Worm (Caenorhabditis elegans) whole organism, late embryonic: Measurements from ENCODE around the gene klp-6.

ENCODE experiments used
- K02D7.2 ChIP-seq: sonication (generic microtip); optimal IDR thresholded peaks from 2 replicates; lab custom pipeline; 2017; ENCODE audit warnings: mild to moderate bottlenecking, missing genetic modification characterization, missing compliant biosample characterization
- T23F11.4 ChIP-seq: fragments of 200-800 bp; sonication (Bioruptor generic); optimal IDR thresholded peaks from 2 replicates; lab custom pipeline; 2018; ENCODE audit warnings: mild to moderate bottlenecking, missing genetic modification characterization, missing compliant biosample characterization
- ahr-1 ChIP-seq: sonication (generic microtip); optimal IDR thresholded peaks from 2 replicates; lab custom pipeline; 2016; ENCODE audit warnings: missing genetic modification characterization, missing compliant biosample characterization
- ama-1 ChIP-seq: fragments of 150-350 bp; optimal IDR thresholded peaks from 2 replicates; lab custom pipeline; 2014
- ceh-14 ChIP-seq: sonication (generic microtip); optimal IDR thresholded peaks from 2 replicates; lab custom pipeline; 2016; ENCODE audit warnings: missing genotype, missing genetic modification characterization, missing compliant biosample characterization
- ceh-19 ChIP-seq: fragments of 200-800 bp; sonication (Bioruptor generic); optimal IDR thresholded peaks from 2 replicates; lab custom pipeline; 2018; ENCODE audit warnings: mild to moderate bottlenecking, missing genetic modification characterization, missing compliant biosample characterization
- ceh-2 ChIP-seq: sonication (generic microtip); optimal IDR thresholded peaks from 2 replicates; lab custom pipeline; 2016; ENCODE audit warnings: missing genotype, missing genetic modification characterization, missing compliant biosample characterization
- ceh-31 ChIP-seq: sonication (generic microtip); optimal IDR thresholded peaks from 2 replicates; lab custom pipeline; 2016; ENCODE audit warnings: missing genetic modification characterization, missing compliant biosample characterization
- ceh-45 ChIP-seq: fragments of 200-800 bp; sonication (Bioruptor generic); IDR thresholded peaks from 2 replicates; pipeline ENCODE4 v1.3.6; 2022; ENCODE audit warnings: missing genetic modification reagents, missing genetic modification characterization, missing compliant biosample characterization
- ceh-6 ChIP-seq: fragments of 200-800 bp; sonication (Bioruptor generic); optimal IDR thresholded peaks from 2 replicates; lab custom pipeline; 2018; ENCODE audit warnings: mild to moderate bottlenecking, missing genetic modification characterization, missing compliant biosample characterization
- che-1 ChIP-seq: sonication (generic microtip); optimal IDR thresholded peaks from 2 replicates; lab custom pipeline; 2016; ENCODE audit warnings: mild to moderate bottlenecking, missing genetic modification characterization, missing compliant biosample characterization
- dmd-4 ChIP-seq: sonication (generic microtip); optimal IDR thresholded peaks from 2 replicates; lab custom pipeline; 2016; ENCODE audit warnings: borderline replicate concordance, missing genetic modification characterization, missing compliant biosample characterization
- dve-1 ChIP-seq: sonication (generic microtip); optimal IDR thresholded peaks from 2 replicates; lab custom pipeline; 2017; ENCODE audit warnings: antibody characterized with exemption, mild to moderate bottlenecking, missing genetic modification characterization, missing compliant biosample characterization
- elt-2 ChIP-seq: sonication (generic microtip); optimal IDR thresholded peaks from 2 replicates; lab custom pipeline; 2016; ENCODE audit warnings: missing genetic modification reagents, missing genetic modification characterization, missing compliant biosample characterization
- elt-4 ChIP-seq: sonication (generic microtip); optimal IDR thresholded peaks from 2 replicates; lab custom pipeline; 2016; ENCODE audit warnings: missing genetic modification characterization, missing compliant biosample characterization
- ets-4 ChIP-seq: sonication (generic microtip); optimal IDR thresholded peaks from 2 replicates; lab custom pipeline; 2016; ENCODE audit warnings: missing genetic modification characterization, missing compliant biosample characterization
- eyg-1 ChIP-seq: sonication (generic microtip); optimal IDR thresholded peaks from 2 replicates; lab custom pipeline; 2016; ENCODE audit warnings: missing genotype, missing genetic modification characterization, missing compliant biosample characterization
- fax-1 ChIP-seq: sonication (generic microtip); optimal IDR thresholded peaks from 2 replicates; lab custom pipeline; 2016; ENCODE audit warnings: missing genotype, missing genetic modification characterization, missing compliant biosample characterization
- fkh-10 ChIP-seq: fragments of 150-350 bp; optimal IDR thresholded peaks from 2 replicates; lab custom pipeline; 2014; ENCODE audit warnings: missing biosample characterization, missing genetic modification reagents, missing genetic modification characterization
- gmeb-2 ChIP-seq: sonication (generic microtip); optimal IDR thresholded peaks from 2 replicates; lab custom pipeline; 2016; ENCODE audit warnings: missing genetic modification characterization, inconsistent platforms, missing compliant biosample characterization
- hlh-13 ChIP-seq: fragments of 200-800 bp; sonication (Bioruptor generic); optimal IDR thresholded peaks from 2 replicates; lab custom pipeline; 2018; ENCODE audit warnings: mild to moderate bottlenecking, missing genetic modification characterization, missing compliant biosample characterization
- hlh-15 ChIP-seq: sonication (generic microtip); optimal IDR thresholded peaks from 2 replicates; lab custom pipeline; 2016; ENCODE audit warnings: missing genetic modification characterization, missing compliant biosample characterization
- hlh-30 ChIP-seq: sonication (generic microtip); optimal IDR thresholded peaks from 2 replicates; lab custom pipeline; 2017; ENCODE audit warnings: antibody characterized with exemption, missing genetic modification characterization, missing compliant biosample characterization; ENCODE audit not compliant: insufficient read depth
- hlh-6 ChIP-seq: sonication (generic microtip); optimal IDR thresholded peaks from 2 replicates; lab custom pipeline; 2016; ENCODE audit warnings: missing genotype, missing genetic modification characterization, missing compliant biosample characterization
- hlh-8 ChIP-seq: sonication (generic microtip); optimal IDR thresholded peaks from 2 replicates; lab custom pipeline; 2016; ENCODE audit warnings: missing genotype, missing genetic modification characterization, missing compliant biosample characterization
- lim-6 ChIP-seq: sonication (generic microtip); optimal IDR thresholded peaks from 2 replicates; lab custom pipeline; 2016; ENCODE audit warnings: missing genetic modification characterization, missing compliant biosample characterization
- lin-11 ChIP-seq: fragments of 200-800 bp; sonication (Bioruptor generic); optimal IDR thresholded peaks from 2 replicates; lab custom pipeline; 2018; ENCODE audit warnings: mild to moderate bottlenecking, missing genetic modification characterization, missing compliant biosample characterization
- mec-3 ChIP-seq: sonication (generic microtip); optimal IDR thresholded peaks from 2 replicates; lab custom pipeline; 2016; ENCODE audit warnings: borderline replicate concordance, missing genetic modification characterization, missing compliant biosample characterization
- nfya-1 ChIP-seq: sonication (generic microtip); optimal IDR thresholded peaks from 2 replicates; lab custom pipeline; 2017; ENCODE audit warnings: missing genetic modification characterization, mild to moderate bottlenecking, missing compliant biosample characterization, antibody characterized with exemption, moderate library complexity
- nhr-11 ChIP-seq: fragments of 150-350 bp; optimal IDR thresholded peaks from 2 replicates; lab custom pipeline; 2014; ENCODE audit warnings: missing biosample characterization, missing genetic modification characterization
- nhr-232 ChIP-seq: sonication (generic microtip); optimal IDR thresholded peaks from 2 replicates; lab custom pipeline; 2016; ENCODE audit warnings: missing genetic modification characterization, missing compliant biosample characterization
- npax-4 ChIP-seq: sonication (generic microtip); optimal IDR thresholded peaks from 2 replicates; lab custom pipeline; 2016; ENCODE audit warnings: missing genetic modification characterization, missing compliant biosample characterization
- pag-3 ChIP-seq: sonication (generic microtip); optimal IDR thresholded peaks from 2 replicates; lab custom pipeline; 2016; ENCODE audit warnings: missing compliant biosample characterization, missing genetic modification characterization, borderline replicate concordance
- pha-2 ChIP-seq: sonication (generic microtip); optimal IDR thresholded peaks from 2 replicates; lab custom pipeline; 2017; ENCODE audit warnings: mild to moderate bottlenecking, missing genetic modification characterization, missing compliant biosample characterization
- ref-2 ChIP-seq: sonication (generic microtip); optimal IDR thresholded peaks from 2 replicates; lab custom pipeline; 2016; ENCODE audit warnings: missing genetic modification characterization, missing compliant biosample characterization
- rnt-1 ChIP-seq: sonication (generic microtip); optimal IDR thresholded peaks from 2 replicates; lab custom pipeline; 2016; ENCODE audit warnings: missing genetic modification characterization, missing compliant biosample characterization
- sox-2 ChIP-seq: fragments of 200-800 bp; sonication (Bioruptor generic); IDR thresholded peaks from 2 replicates; pipeline ENCODE4 v1.3.6; 2022; ENCODE audit warnings: missing genetic modification reagents, missing genetic modification characterization, missing compliant biosample characterization
- sox-4 ChIP-seq: sonication (generic microtip); optimal IDR thresholded peaks from 2 replicates; lab custom pipeline; 2017; ENCODE audit warnings: mild to moderate bottlenecking, missing genetic modification characterization, inconsistent platforms, missing compliant biosample characterization
- syd-9 ChIP-seq: sonication (generic microtip); optimal IDR thresholded peaks from 2 replicates; lab custom pipeline; 2016; ENCODE audit warnings: mild to moderate bottlenecking, missing genetic modification characterization, moderate library complexity, missing compliant biosample characterization
- tbx-7 ChIP-seq: sonication (generic microtip); optimal IDR thresholded peaks from 2 replicates; lab custom pipeline; 2016; ENCODE audit warnings: missing genotype, missing genetic modification characterization, missing compliant biosample characterization
- ttx-3 ChIP-seq: sonication (generic microtip); optimal IDR thresholded peaks from 2 replicates; lab custom pipeline; 2016; ENCODE audit warnings: missing genetic modification reagents, missing genetic modification characterization, missing compliant biosample characterization
- unc-3 ChIP-seq, 2 experiments: fragments of 200-800 bp in 1 of 2; sonication (Bioruptor generic) in 1 of 2; sonication (generic microtip) in 1 of 2; conservative IDR thresholded peaks in 1 of 2; optimal IDR thresholded peaks in 1 of 2; 2 replicates each; pipeline versions ENCODE4 v1.3.6 to Lab custom; 2016 to 2022; ENCODE audit warnings: missing compliant biosample characterization in 2 of 2, missing genetic modification characterization in 2 of 2, missing genetic modification reagents in 1 of 2
- unc-86 ChIP-seq: sonication (generic microtip); optimal IDR thresholded peaks from 2 replicates; lab custom pipeline; 2016; ENCODE audit warnings: missing genetic modification characterization, missing compliant biosample characterization
- zip-5 ChIP-seq: sonication (generic microtip); optimal IDR thresholded peaks from 2 replicates; lab custom pipeline; 2016; ENCODE audit warnings: missing genetic modification characterization, missing compliant biosample characterization
- ztf-16 ChIP-seq: sonication (generic microtip); optimal IDR thresholded peaks from 2 replicates; lab custom pipeline; 2017; ENCODE audit warnings: missing genetic modification characterization, missing compliant biosample characterization

Gene klp-6

DNA sequence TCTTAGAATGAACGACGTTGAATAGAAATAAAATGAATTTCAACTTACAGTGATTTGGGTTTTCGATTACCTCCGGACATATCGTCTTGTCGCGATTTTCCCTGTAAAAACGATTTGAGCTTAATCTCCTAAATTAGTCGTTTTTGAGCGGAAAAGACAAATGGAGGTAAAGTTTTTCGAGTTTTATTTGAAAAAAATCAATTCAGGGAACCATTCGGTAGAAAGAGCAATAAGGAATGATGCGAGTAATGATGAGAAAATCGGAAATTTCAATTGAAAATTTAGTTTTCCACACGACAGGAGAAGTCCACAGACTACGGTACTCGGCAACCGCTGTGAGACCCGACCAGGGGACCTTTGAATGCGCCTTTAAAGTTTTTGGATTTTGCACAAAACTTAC is 28.5 kb upstream of the klp-6 start, which contains the start of gene R144.10:
R144.10 (minus strand) TSS at position 101 of the 400 bp plus-strand sequence.
- TF ChIP-seq lin-11 (tag; lab: Kevin White, UChicago) (no peak), elt-4 (tag; lab: Kevin White, UChicago) (no peak), ceh-45 (GFP tag; lab: Robert Waterston, UW) (no peak), T23F11.4 (GFP tag; lab: Kevin White, UChicago) (no peak), zip-5 (tag; lab: Kevin White, UChicago) (no peak), nhr-11 (no peak), ref-2 (no peak), dve-1 (tag; lab: Kevin White, UChicago) (no peak)

- TF ChIP-seq T23F11.4 (GFP tag; lab: Kevin White, UChicago) (no peak), gmeb-2 (tag; lab: Kevin White, UChicago) (no peak), unc-86 (tag; lab: Kevin White, UChicago) (no peak), lim-6 (no peak), ahr-1 (tag; lab: Kevin White, UChicago) (no peak), ref-2 (no peak), K02D7.2 (tag; lab: Kevin White, UChicago) (no peak), ztf-16 (tag; lab: Kevin White, UChicago) (no peak), eyg-1 (tag; lab: Kevin White, UChicago) (no peak), nhr-232 (tag; lab: Kevin White, UChicago) (no peak), sox-4 (tag; lab: Kevin White, UChicago) (no peak), ceh-19 (no peak), sox-2 (no peak), unc-3 (GFP tag; conservative IDR thresholded peaks at IDR 0.05; lab: Robert Waterston, UW) (no peak), unc-3 (tag; optimal IDR thresholded peaks at IDR 0.05; lab: Kevin White, UChicago) (no peak), nhr-11 (no peak), ets-4 (tag; lab: Kevin White, UChicago) (no peak), che-1 (tag; lab: Kevin White, UChicago) (no peak), lin-11 (tag; lab: Kevin White, UChicago) (no peak), npax-4 (no peak), ceh-31 (no peak)
These were observed 26.1 kb upstream of the klp-6 start, which contains the start of gene R144.6 for ce11 chrIII:5004621-5005020. Gene R144.6 (minus strand): TSS chrIII:5004721.

ce11 chrIII:5006881-5007280 is 23.8 kb upstream of the klp-6 start, which contains the start of gene R144.12:
Gene R144.12 (minus strand): TSS chrIII:5006981.
- no peak for TF ChIP-seq ceh-45 (GFP tag; lab: Robert Waterston, UW)
- TF ChIP-seq ceh-2 (tag; lab: Kevin White, UChicago) = no peak
- no peak for TF ChIP-seq ceh-6 (GFP tag; lab: Kevin White, UChicago)
- TF ChIP-seq dve-1 (tag; lab: Kevin White, UChicago) = no peak
- no peak for TF ChIP-seq hlh-30 (tag; lab: Kevin White, UChicago)
- no peak for TF ChIP-seq ama-1 (lab: Kevin White, UChicago)

DNA sequence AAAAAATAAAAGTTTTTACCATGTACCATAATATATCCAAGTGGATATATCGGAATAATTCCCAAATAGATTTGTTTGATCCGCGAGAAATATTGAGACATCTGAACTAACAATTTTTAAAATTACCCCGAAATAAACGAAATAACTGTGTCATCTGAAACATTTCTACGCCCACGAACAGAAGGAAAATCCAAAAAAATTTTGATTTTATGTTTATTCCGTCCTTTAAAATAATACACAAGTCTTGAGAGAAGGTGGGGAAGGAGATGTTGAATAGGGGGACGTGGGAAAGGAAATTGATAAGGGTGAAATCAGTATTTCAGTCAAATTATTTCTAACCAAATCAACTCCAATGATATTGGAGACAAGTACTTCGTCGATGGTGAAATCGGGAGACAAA is 22.0 kb upstream of the klp-6 start, which contains the start of gene R144.11:
R144.11 (minus strand) TSS at position 101 of the 400 bp plus-strand sequence.
- TF ChIP-seq syd-9 (no peak), elt-2 (tag; lab: Kevin White, UChicago) (no peak), ref-2 (no peak)

- TF ChIP-seq dmd-4 (tag; lab: Kevin White, UChicago) (no peak), pag-3 (no peak), mec-3 (no peak), unc-86 (tag; lab: Kevin White, UChicago) (no peak), pha-2 (tag; lab: Kevin White, UChicago) (no peak), fkh-10 (GFP tag; lab: Kevin White, UChicago) (no peak), rnt-1 (tag; lab: Kevin White, UChicago) (no peak), hlh-8 (tag; lab: Kevin White, UChicago) (no peak), nfya-1 (tag; lab: Kevin White, UChicago) (no peak), hlh-6 (tag; lab: Kevin White, UChicago) (no peak), ceh-2 (tag; lab: Kevin White, UChicago) (no peak), sox-2 (no peak), fax-1 (no peak), lin-11 (tag; lab: Kevin White, UChicago) (no peak), hlh-13 (GFP tag; lab: Kevin White, UChicago) (no peak), npax-4 (no peak), ceh-14 (tag; lab: Kevin White, UChicago) (no peak), tbx-7 (tag; lab: Kevin White, UChicago) (no peak), hlh-15 (no peak), ttx-3 (tag; lab: Kevin White, UChicago) (no peak)
- TF ChIP-seq, all 69 proteins: peak for 0
These were observed 20.0 kb upstream of the klp-6 start for ce11 chrIII:5010723-5011122.
